Worm (Caenorhabditis elegans): ENCODE data around the gene R12B2.6.
A peak's percentile ranks its signal among the peaks of the same experiment; 100 is the strongest.

The R12B2.6 gene

ce11 chrIII:5834053-5834452 is at the start of gene R12B2.6:
R12B2.6 (minus strand) TSS chrIII:5834153.
- no peak for TF ChIP-seq nhr-42 (GFP tag; IDR thresholded peaks at IDR 0.05)
- no peak for TF ChIP-seq nhr-6 (tag; optimal IDR thresholded peaks at IDR 0.05)
- no peak for TF ChIP-seq zfp-2 (tag; optimal IDR thresholded peaks at IDR 0.05)
- TF ChIP-seq nhr-11 (tag; optimal IDR thresholded peaks at IDR 0.05), result no peak

DNA sequence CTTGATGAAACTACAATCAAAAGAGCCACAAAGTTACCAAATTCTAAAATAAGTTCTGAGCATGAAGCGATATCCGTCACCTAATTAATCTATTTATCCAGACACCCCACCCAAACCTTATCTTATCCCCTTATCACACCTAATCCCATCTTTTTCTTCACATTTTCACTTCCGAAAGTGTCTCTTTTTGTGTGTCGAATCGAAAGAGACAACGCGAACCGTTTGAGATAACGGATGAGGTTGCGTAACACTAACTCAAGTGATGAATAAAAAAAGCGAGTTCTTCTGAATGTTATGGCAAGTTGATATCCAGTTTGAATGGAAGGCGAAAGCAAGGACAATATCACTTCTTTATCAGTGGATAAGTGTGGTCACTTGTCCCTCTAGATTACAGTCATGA is 49.6 kb upstream of the R12B2.6 start:
- TF ChIP-seq ceh-62 (tag; optimal IDR thresholded peaks at IDR 0.05) (no peak), lin-29 (GFP tag; IDR thresholded peaks at IDR 0.05) (no peak), hmg-1.1 (GFP tag; IDR thresholded peaks at IDR 0.05) (no peak), zag-1 (tag; optimal IDR thresholded peaks at IDR 0.05) (no peak), nhr-28 (tag; optimal IDR thresholded peaks at IDR 0.05) (no peak), attf-4 (tag; optimal IDR thresholded peaks at IDR 0.05) (no peak), D1046.2 (GFP tag; IDR thresholded peaks at IDR 0.05) (no peak), zip-2 (tag; optimal IDR thresholded peaks at IDR 0.05) (no peak), snpc-1.2 (GFP tag; IDR thresholded peaks at IDR 0.05) (no peak), ZK546.5 (tag; optimal IDR thresholded peaks at IDR 0.05) (no peak), zip-11 (GFP tag; IDR thresholded peaks at IDR 0.05) (no peak), ceh-44 (GFP tag; IDR thresholded peaks at IDR 0.05) (no peak), ama-1 (optimal IDR thresholded peaks at IDR 0.05) (no peak), tra-1 (GFP tag; IDR thresholded peaks at IDR 0.05) (no peak), mdl-1 (tag; optimal IDR thresholded peaks at IDR 0.05) (no peak), mes-2 (tag; optimal IDR thresholded peaks at IDR 0.05; ENCODE audit: poor library complexity, severe bottlenecking) (no peak), zfp-2 (tag; optimal IDR thresholded peaks at IDR 0.05) (no peak), nhr-237 (tag; optimal IDR thresholded peaks at IDR 0.05) (no peak), F49E8.2 (tag; optimal IDR thresholded peaks at IDR 0.05; ENCODE audit: borderline replicate concordance) (no peak), F44E2.7 (GFP tag; IDR thresholded peaks at IDR 0.05) (no peak)

- TF ChIP-seq nhr-111 (GFP tag; optimal IDR thresholded peaks at IDR 0.05) (no peak), nhr-42 (GFP tag; IDR thresholded peaks at IDR 0.05) (no peak), nhr-10 (tag; optimal IDR thresholded peaks at IDR 0.05) (no peak), nhr-48 (tag; optimal IDR thresholded peaks at IDR 0.05) (no peak), mxl-2 (GFP tag; conservative IDR thresholded peaks at IDR 0.05) (no peak), pha-4 (GFP tag; IDR thresholded peaks at IDR 0.05) (no peak), pha-4 (tag; optimal IDR thresholded peaks at IDR 0.05) (no peak)
These were observed 48.9 kb upstream of the R12B2.6 start, which contains the start of gene F01F1.14 for ce11 chrIII:5882823-5883222. F01F1.14 (minus strand) TSS chrIII:5882923.

- TF ChIP-seq daf-12 (tag; optimal IDR thresholded peaks at IDR 0.05) (no peak), mes-2 (tag; optimal IDR thresholded peaks at IDR 0.05; ENCODE audit: poor library complexity, severe bottlenecking) (no peak), T26A8.4 (GFP tag; IDR thresholded peaks at IDR 0.05) (0 out of 2 replicates have a peak, but pooled peaks have one; percentile 16), lin-38 (GFP tag; IDR thresholded peaks at IDR 0.05) (peak; percentile 33), fos-1 (tag; optimal IDR thresholded peaks at IDR 0.05) (no peak)
These were observed 48.3 kb upstream of the R12B2.6 start for ce11 chrIII:5882284-5882683.

- TF ChIP-seq mes-2 (tag; optimal IDR thresholded peaks at IDR 0.05; ENCODE audit: poor library complexity, severe bottlenecking), result peak; percentile 55
- no peak for TF ChIP-seq snpc-1.2 (GFP tag; IDR thresholded peaks at IDR 0.05)
- no peak for TF ChIP-seq nhr-102 (tag; optimal IDR thresholded peaks at IDR 0.05)
- TF ChIP-seq daf-16 (GFP tag; optimal IDR thresholded peaks at IDR 0.05), result no peak
- peak; percentile 31 for TF ChIP-seq daf-16 (tag; optimal IDR thresholded peaks at IDR 0.05)
- peak; percentile 48 for TF ChIP-seq dve-1 (tag; optimal IDR thresholded peaks at IDR 0.05; ENCODE audit: insufficient read depth)
- TF ChIP-seq dpl-1 (GFP tag; optimal IDR thresholded peaks at IDR 0.05), result peak; percentile 12
- TF ChIP-seq arid-1 (GFP tag; conservative IDR thresholded peaks at IDR 0.05), result no peak
- TF ChIP-seq mdl-1 (tag; optimal IDR thresholded peaks at IDR 0.05), result no peak
- no peak for TF ChIP-seq dmd-9 (GFP tag; IDR thresholded peaks at IDR 0.05)
- TF ChIP-seq F37D6.2 (tag; optimal IDR thresholded peaks at IDR 0.05), result no peak
- TF ChIP-seq lsy-2 (tag; optimal IDR thresholded peaks at IDR 0.05), result peak in 1 of 2 experiments; percentile 65
- TF ChIP-seq ceh-44 (GFP tag; IDR thresholded peaks at IDR 0.05), result no peak
- TF ChIP-seq egl-43 (GFP tag; IDR thresholded peaks at IDR 0.05), result no peak
- TF ChIP-seq lin-38 (GFP tag; IDR thresholded peaks at IDR 0.05), result peak; percentile 37; the same call in 1 of the 2 replicates
- TF ChIP-seq ceh-28 (tag; optimal IDR thresholded peaks at IDR 0.05), result no peak
- TF ChIP-seq madf-9 (GFP tag; conservative IDR thresholded peaks at IDR 0.05), result no peak
These were observed 45.5 kb upstream of the R12B2.6 start, which contains the start of gene hpo-10 for ce11 chrIII:5879291-5879968. hpo-10 (plus strand) TSS chrIII:5879489.
